Worm (Caenorhabditis elegans): ENCODE data around the gene ifta-2.

The ifta-2 gene

DNA sequence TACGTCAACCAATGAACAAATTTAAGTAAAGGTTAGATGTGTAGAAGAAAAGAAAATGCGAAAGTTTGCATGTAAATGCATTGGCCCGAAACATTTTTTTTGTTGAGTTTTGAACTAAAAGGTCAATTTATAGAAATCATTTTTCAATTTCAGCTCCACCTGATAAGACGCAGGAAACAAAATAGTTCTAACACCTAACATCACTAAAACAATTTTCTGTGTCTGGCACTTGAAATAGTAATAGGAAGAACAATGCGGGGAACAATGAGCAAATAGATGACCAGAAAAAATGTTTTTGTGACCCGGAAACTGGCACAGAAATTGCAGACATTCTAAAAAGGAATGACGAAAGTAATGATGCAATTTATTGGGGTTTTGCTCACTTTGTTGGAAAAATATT lies 9.5 kb downstream of the ifta-2 start:
- no peak for TF ChIP-seq ceh-39 (tag; optimal IDR thresholded peaks at IDR 0.05)
- TF ChIP-seq cnd-1 (tag; optimal IDR thresholded peaks at IDR 0.05), result no peak

DNA sequence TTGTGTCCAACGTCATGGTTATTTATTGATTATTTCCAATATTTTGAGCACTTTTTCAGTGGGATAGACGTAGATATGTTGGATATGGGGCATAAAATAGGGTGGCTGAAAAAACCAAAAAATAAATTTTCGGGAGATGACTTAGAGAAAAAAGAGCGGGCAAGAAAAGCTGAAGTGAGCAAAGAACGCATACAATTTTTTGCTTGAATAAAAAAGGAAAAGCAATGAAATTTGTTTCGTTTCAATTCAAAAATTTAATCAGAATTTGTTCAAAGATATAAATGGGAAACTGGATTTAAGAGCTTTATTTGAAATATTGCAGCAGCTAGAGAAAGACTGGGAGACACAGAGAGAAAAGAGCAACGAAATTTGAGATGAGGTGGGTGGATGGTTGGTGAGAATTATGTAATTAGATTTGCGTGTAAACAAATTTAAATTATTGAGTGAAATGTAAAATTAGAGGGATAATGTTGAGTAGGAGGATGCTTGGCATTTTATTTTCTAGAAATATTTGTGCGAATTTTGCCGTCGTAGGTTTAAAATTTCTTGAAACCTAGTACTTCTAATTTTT lies 10.1 kb downstream of the ifta-2 start, which contains the start of the genes T28F3.11 and slc-17.4:
T28F3.11 (minus strand) TSS at position 51 of the 571 bp plus-strand sequence.
slc-17.4 (minus strand) TSS at position 105 of the 571 bp plus-strand sequence.
- TF ChIP-seq unc-62 (GFP tag; optimal IDR thresholded peaks at IDR 0.05), result no peak
- TF ChIP-seq ces-1 (GFP tag; optimal IDR thresholded peaks at IDR 0.05), result peak; percentile 64
- TF ChIP-seq lin-32 (GFP tag; optimal IDR thresholded peaks at IDR 0.05), result no peak
- no peak for TF ChIP-seq unc-120 (tag; optimal IDR thresholded peaks at IDR 0.05; ENCODE audit: poor library complexity, severe bottlenecking)

DNA sequence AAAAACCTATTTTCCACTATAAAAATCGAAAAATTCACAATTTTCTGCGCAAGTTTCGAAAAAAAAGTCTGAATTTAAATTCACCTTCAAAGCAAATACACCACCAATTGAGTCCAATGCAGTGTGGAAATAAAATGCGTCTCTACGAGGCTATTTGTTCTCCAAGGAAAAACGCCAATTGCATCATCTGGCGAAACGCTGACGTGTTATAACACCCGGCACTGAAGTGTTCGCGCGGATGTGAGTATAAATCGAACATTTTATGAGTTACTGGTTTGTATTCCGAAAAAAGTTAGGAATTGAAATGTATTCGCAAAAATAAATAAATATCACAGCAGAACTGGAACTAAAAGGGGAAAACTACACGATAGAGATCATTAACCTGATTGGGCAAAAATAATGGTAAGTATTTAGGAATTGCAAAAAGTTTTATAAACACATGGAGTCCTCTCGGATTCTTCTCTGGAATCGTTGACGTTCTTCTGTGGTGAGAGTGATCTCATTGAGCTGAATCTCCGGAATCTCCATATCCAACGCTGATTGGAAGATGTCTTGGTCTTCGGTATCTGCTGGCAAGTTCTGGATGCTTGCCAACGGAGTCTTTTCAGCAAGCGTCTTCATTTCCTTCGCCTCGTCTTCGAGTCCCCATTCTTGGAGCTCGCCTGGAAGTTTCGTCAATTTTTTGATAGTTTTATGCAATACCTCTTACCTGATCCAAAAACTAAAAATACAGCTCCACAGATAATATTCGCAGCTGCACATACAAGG lies 13.7 kb downstream of the ifta-2 start, which contains the start of gene zipt-7.1:
zipt-7.1 (minus strand) TSS at position 232 of the 768 bp plus-strand sequence.
- TF ChIP-seq elt-1 (tag; optimal IDR thresholded peaks at IDR 0.05; ENCODE audit: borderline replicate concordance, insufficient read depth) (no peak), nhr-237 (tag; optimal IDR thresholded peaks at IDR 0.05) (no peak), cnd-1 (tag; optimal IDR thresholded peaks at IDR 0.05) (no peak), sptf-1 (tag; optimal IDR thresholded peaks at IDR 0.05) (no peak), nhr-28 (tag; optimal IDR thresholded peaks at IDR 0.05) (no peak), nhr-76 (tag; optimal IDR thresholded peaks at IDR 0.05) (no peak), tbx-8 (GFP tag; optimal IDR thresholded peaks at IDR 0.05) (no peak)

DNA sequence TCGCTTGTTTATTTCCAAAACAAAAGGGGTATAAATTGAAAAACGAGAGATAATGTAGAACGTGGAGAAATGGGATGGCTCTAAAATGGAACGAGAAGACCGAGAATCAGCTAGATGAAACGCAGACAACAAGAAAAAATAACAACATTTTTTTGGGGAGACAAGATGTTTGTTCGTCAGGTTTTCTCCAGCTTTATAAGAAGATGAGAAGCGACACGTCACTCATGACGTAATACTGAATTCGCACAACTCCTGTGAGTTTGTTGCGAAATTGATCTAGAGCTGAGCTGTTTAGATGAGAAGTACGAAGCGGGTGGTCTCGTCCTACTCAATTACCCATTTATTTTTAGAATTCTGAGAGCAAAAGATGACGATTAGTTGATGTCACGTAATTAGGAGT lies 16.6 kb downstream of the ifta-2 start:
- TF ChIP-seq zip-8 (tag; optimal IDR thresholded peaks at IDR 0.05), result peak; percentile 10
- TF ChIP-seq pha-4 (tag; optimal IDR thresholded peaks at IDR 0.05), result no peak

DNA sequence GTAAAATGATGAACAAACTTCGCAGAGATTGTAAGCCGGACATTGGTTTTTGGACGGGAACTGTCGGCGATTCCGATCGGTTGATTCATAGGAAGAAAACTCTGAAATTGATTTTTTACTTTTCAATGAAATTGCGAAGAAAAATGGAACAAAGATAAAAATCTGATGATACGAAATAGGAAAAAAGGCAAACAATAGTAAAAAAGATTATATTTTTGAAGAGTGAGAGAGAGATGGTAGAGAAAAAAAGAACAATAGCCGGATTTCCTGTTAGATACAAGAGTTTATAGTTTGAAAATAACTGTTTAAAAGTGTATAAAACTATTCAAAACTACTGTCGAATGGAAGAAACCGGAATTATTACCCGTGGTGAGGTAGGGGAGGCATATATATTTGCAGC lies 17.7 kb downstream of the ifta-2 start, which contains the start of gene nra-1:
nra-1 (minus strand) TSS at position 101 of the 400 bp plus-strand sequence.
- no peak for TF ChIP-seq unc-39 (tag; optimal IDR thresholded peaks at IDR 0.05)
- TF ChIP-seq tbx-8 (GFP tag; optimal IDR thresholded peaks at IDR 0.05), result no peak
- no peak for TF ChIP-seq nhr-2 (tag; optimal IDR thresholded peaks at IDR 0.05)

DNA sequence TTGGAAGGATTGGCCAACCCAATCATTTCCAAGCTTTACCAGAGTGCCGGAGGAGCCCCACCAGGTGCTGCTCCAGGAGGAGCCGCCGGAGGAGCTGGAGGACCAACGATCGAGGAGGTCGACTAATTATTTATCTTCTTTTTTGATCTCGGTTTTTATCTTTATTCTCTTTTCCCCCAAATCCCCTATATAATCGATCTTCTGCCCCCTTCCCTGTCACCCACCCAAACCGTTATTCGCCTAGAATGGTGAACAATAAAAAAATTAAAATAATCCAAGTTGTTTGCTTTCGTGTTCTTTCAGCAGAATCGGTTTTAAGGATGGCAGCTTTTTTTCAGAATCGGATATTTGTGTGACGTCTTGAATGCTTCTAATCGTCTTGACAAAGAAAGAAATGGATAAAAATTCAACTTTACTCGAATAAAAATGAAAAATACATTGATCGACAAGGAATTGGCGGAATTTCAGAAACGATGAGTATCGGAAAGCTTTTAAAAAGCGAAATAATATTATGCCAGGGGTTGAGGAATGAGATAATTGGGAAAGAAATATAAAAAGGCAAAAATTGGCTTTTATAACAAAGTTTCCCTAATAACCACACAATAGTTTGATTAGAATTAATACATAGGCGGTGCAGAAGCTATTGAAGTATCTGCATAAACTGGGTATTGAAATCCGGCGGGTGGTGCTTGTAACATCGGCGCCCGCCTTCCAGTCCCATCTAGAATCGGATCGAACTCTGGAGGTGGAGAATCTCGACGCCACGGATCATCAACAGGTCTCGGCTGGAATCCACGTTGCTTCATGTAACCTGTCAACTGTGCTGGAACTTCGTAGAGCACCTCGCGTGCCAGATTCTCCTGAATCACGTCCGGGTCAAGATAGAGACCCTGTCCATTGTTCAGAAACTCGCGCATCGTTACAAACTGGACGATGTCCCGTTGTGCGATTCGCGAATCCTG lies 20.5 kb downstream of the ifta-2 start:
- TF ChIP-seq unc-39 (tag; optimal IDR thresholded peaks at IDR 0.05), result no peak
- no peak for TF ChIP-seq lsy-2 (tag; optimal IDR thresholded peaks at IDR 0.05)
- peak; percentile 22 for TF ChIP-seq ces-1 (GFP tag; optimal IDR thresholded peaks at IDR 0.05)
- no peak for TF ChIP-seq elt-1 (tag; optimal IDR thresholded peaks at IDR 0.05; ENCODE audit: borderline replicate concordance, insufficient read depth)

DNA sequence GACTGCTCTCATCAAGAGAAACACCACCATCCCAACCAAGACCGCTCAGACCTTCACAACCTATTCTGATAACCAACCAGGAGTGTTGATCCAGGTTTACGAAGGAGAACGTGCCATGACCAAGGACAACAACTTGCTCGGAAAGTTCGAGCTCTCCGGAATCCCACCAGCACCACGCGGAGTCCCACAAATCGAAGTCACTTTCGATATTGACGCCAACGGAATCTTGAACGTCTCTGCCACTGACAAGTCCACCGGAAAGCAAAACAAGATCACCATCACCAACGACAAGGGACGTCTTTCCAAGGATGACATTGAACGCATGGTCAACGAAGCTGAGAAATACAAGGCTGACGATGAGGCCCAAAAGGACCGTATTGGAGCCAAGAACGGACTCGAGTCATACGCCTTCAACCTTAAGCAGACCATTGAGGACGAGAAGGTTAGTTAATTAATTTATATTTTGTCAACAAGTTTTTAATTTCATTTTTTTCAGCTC lies 21.3 kb downstream of the ifta-2 start:
- TF ChIP-seq mab-5 (tag; optimal IDR thresholded peaks at IDR 0.05), result no peak
- TF ChIP-seq flh-1 (GFP tag; optimal IDR thresholded peaks at IDR 0.05), result no peak
- TF ChIP-seq nhr-237 (tag; optimal IDR thresholded peaks at IDR 0.05), result no peak
- no peak for TF ChIP-seq pha-4 (tag; optimal IDR thresholded peaks at IDR 0.05)
- no peak for TF ChIP-seq blmp-1 (tag; optimal IDR thresholded peaks at IDR 0.05)
- TF ChIP-seq ham-2 (GFP tag; optimal IDR thresholded peaks at IDR 0.05), result no peak
- no peak for TF ChIP-seq bed-3 (GFP tag; optimal IDR thresholded peaks at IDR 0.05)
- TF ChIP-seq nhr-2 (tag; optimal IDR thresholded peaks at IDR 0.05), result no peak
- no peak for TF ChIP-seq lsy-2 (tag; optimal IDR thresholded peaks at IDR 0.05)
- no peak for TF ChIP-seq mep-1 (tag; optimal IDR thresholded peaks at IDR 0.05)
- TF ChIP-seq tbx-8 (GFP tag; optimal IDR thresholded peaks at IDR 0.05), result no peak
- TF ChIP-seq lin-13 (tag; optimal IDR thresholded peaks at IDR 0.05), result no peak
- TF ChIP-seq ceh-43 (GFP tag; optimal IDR thresholded peaks at IDR 0.05), result no peak
- no peak for TF ChIP-seq mls-2 (tag; optimal IDR thresholded peaks at IDR 0.05)
- no peak for TF ChIP-seq nhr-28 (tag; optimal IDR thresholded peaks at IDR 0.05)
